Fruit fly (Drosophila melanogaster): ENCODE results near the gene CG31517.

The CG31517 gene

DNA sequence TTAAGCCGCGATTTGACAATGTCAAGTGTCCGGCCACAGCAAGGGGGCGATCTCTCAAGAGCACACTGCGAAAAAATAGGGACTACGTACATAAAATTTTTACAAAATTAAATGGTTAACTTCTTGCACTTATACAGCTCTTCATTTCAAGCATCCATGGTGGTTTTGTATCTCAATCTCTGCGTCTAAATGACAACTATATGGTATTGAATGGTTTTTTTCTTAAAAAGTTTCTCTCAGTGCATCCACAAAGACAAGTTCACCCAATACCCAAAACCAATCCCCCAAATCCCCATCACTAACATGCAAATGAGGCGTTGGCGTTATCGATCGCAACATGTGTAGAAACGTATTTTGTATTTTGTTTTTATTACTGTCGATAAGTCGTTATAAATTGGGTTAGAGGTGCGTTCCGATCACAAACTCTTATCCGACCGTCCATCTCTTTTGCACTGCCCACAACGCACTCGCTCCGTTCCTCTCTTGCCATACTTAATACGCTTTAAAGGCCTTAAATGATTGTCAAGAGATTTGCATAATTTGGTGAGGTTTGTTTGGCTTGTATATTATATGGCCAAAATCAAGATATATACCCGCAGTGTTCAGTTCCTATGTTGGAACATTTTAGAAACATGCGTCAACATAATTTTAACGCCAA, 33.3 kb upstream of the CG31517 start (continued):
- TF ChIP-seq tx (GFP tag; optimal IDR thresholded peaks at IDR 0.05) (peak; percentile 68), Antp (GFP tag; optimal IDR thresholded peaks at IDR 0.05) (peak; percentile 75), CG1603 (tag; optimal IDR thresholded peaks at IDR 0.05) (peak; percentile 84), CG34224 (GFP tag; IDR thresholded peaks at IDR 0.05; ENCODE audit: partially characterized antibody) (no peak), CG18011 (GFP tag; optimal IDR thresholded peaks at IDR 0.05) (peak; percentile 19), CG31388 (GFP tag; optimal IDR thresholded peaks at IDR 0.05) (no peak), danr (GFP tag; IDR thresholded peaks at IDR 0.05) (peak; percentile 59), Stat92E (GFP tag; optimal IDR thresholded peaks at IDR 0.05) (no peak), ken (GFP tag; IDR thresholded peaks at IDR 0.05) (peak; percentile 82), crc (GFP tag; optimal IDR thresholded peaks at IDR 0.05) (peak; percentile 62), CG15479 (GFP tag; optimal IDR thresholded peaks at IDR 0.05) (no peak), gro (GFP tag; optimal IDR thresholded peaks at IDR 0.05) (peak; percentile 66), CG9817 (tag; optimal IDR thresholded peaks at IDR 0.05) (peak; percentile 58), CG10959 (GFP tag; IDR thresholded peaks at IDR 0.05) (peak; percentile 69), az2 (GFP tag; optimal IDR thresholded peaks at IDR 0.05) (peak; percentile 76), CG12942 (GFP tag; optimal IDR thresholded peaks at IDR 0.05) (peak; percentile 51), wek (GFP tag; optimal IDR thresholded peaks at IDR 0.05) (peak; percentile 50), gcm2 (GFP tag; optimal IDR thresholded peaks at IDR 0.05) (peak; percentile 25), CG17802 (tag; optimal IDR thresholded peaks at IDR 0.05) (peak; percentile 44), Hmr (GFP tag; optimal IDR thresholded peaks at IDR 0.05) (peak; percentile 64), Oli (tag; optimal IDR thresholded peaks at IDR 0.05) (peak; percentile 82), Opbp (GFP tag; IDR thresholded peaks at IDR 0.05; ENCODE audit: partially characterized antibody) (no peak), Mad (GFP tag; optimal IDR thresholded peaks at IDR 0.05) (peak; percentile 32), CG32532 (GFP tag; IDR thresholded peaks at IDR 0.05) (peak; percentile 88), CG8281 (tag; optimal IDR thresholded peaks at IDR 0.05) (peak; percentile 21), cato (GFP tag; optimal IDR thresholded peaks at IDR 0.05; ENCODE audit: borderline replicate concordance) (peak; percentile 40), CG16813 (GFP tag; IDR thresholded peaks at IDR 0.05; ENCODE audit: partially characterized antibody) (no peak), ato (GFP tag; IDR thresholded peaks at IDR 0.05; ENCODE audit: partially characterized antibody) (no peak), so (GFP tag; IDR thresholded peaks at IDR 0.05) (peak; percentile 77; the same call in 2 of the 3 replicates), hkb (optimal IDR thresholded peaks at IDR 0.05) (no peak), hkb (GFP tag; IDR thresholded peaks at IDR 0.05) (peak; percentile 84), Kr (GFP tag; optimal IDR thresholded peaks at IDR 0.05) (no peak), trem (tag; optimal IDR thresholded peaks at IDR 0.05) (peak; percentile 63), CG4730 (GFP tag; IDR thresholded peaks at IDR 0.05) (peak; percentile 79), unpg (GFP tag; optimal IDR thresholded peaks at IDR 0.05) (peak; percentile 84), CG8765 (GFP tag; IDR thresholded peaks at IDR 0.05) (peak; percentile 59), Nf-YA (GFP tag; IDR thresholded peaks at IDR 0.05) (peak; percentile 64), NFAT (GFP tag; IDR thresholded peaks at IDR 0.05) (peak; percentile 73), CG3847 (GFP tag; IDR thresholded peaks at IDR 0.05) (peak; percentile 46), GATAe (GFP tag; conservative IDR thresholded peaks at IDR 0.05) (0 out of 2 replicates have a peak, but pooled peaks have one; percentile 30), slp2 (GFP tag; optimal IDR thresholded peaks at IDR 0.05) (peak; percentile 56), lola (GFP tag; optimal IDR thresholded peaks at IDR 0.05) (peak in 1 of 3 experiments; percentile 69), CG15269 (tag; optimal IDR thresholded peaks at IDR 0.05) (peak; percentile 74), D19B (GFP tag; optimal IDR thresholded peaks at IDR 0.05) (peak; percentile 48), CG4282 (GFP tag; optimal IDR thresholded peaks at IDR 0.05) (no peak), CG10431 (GFP tag; optimal IDR thresholded peaks at IDR 0.05) (no peak), chm (GFP tag; IDR thresholded peaks at IDR 0.05) (peak; percentile 85)

Data from whole organism, embryonic.